Worm (Caenorhabditis elegans) whole organism, late embryonic: ENCODE results near the gene ZK856.18.

ENCODE experiments used
- K02D7.2 ChIP-seq: sonication (generic microtip); optimal IDR thresholded peaks from 2 replicates; lab custom pipeline; 2017; ENCODE audit warnings: mild to moderate bottlenecking, missing genetic modification characterization, missing compliant biosample characterization
- Y22D7AL.16 ChIP-seq: sonication (generic microtip); optimal IDR thresholded peaks from 2 replicates; lab custom pipeline; 2016; ENCODE audit warnings: missing genetic modification characterization, missing compliant biosample characterization
- ahr-1 ChIP-seq: sonication (generic microtip); optimal IDR thresholded peaks from 2 replicates; lab custom pipeline; 2016; ENCODE audit warnings: missing genetic modification characterization, missing compliant biosample characterization
- ama-1 ChIP-seq: fragments of 150-350 bp; optimal IDR thresholded peaks from 2 replicates; lab custom pipeline; 2014
- gmeb-2 ChIP-seq: sonication (generic microtip); optimal IDR thresholded peaks from 2 replicates; lab custom pipeline; 2016; ENCODE audit warnings: missing genetic modification characterization, inconsistent platforms, missing compliant biosample characterization
- hlh-30 ChIP-seq: sonication (generic microtip); optimal IDR thresholded peaks from 2 replicates; lab custom pipeline; 2017; ENCODE audit warnings: antibody characterized with exemption, missing genetic modification characterization, missing compliant biosample characterization; ENCODE audit not compliant: insufficient read depth
- nfya-1 ChIP-seq: sonication (generic microtip); optimal IDR thresholded peaks from 2 replicates; lab custom pipeline; 2017; ENCODE audit warnings: missing genetic modification characterization, mild to moderate bottlenecking, missing compliant biosample characterization, antibody characterized with exemption, moderate library complexity
- nhr-11 ChIP-seq: fragments of 150-350 bp; optimal IDR thresholded peaks from 2 replicates; lab custom pipeline; 2014; ENCODE audit warnings: missing biosample characterization, missing genetic modification characterization
- pha-2 ChIP-seq: sonication (generic microtip); optimal IDR thresholded peaks from 2 replicates; lab custom pipeline; 2017; ENCODE audit warnings: mild to moderate bottlenecking, missing genetic modification characterization, missing compliant biosample characterization
- pha-4 ChIP-seq: fragments of 150-350 bp; optimal IDR thresholded peaks from 2 replicates; lab custom pipeline; 2018; ENCODE audit warnings: missing biosample characterization, missing genetic modification reagents, missing genetic modification characterization
- pqm-1 ChIP-seq: sonication (generic microtip); optimal IDR thresholded peaks from 2 replicates; lab custom pipeline; 2016; ENCODE audit warnings: missing genetic modification characterization, missing compliant biosample characterization
- sox-2 ChIP-seq: fragments of 200-800 bp; sonication (Bioruptor generic); IDR thresholded peaks from 2 replicates; pipeline ENCODE4 v1.3.6; 2022; ENCODE audit warnings: missing genetic modification reagents, missing genetic modification characterization, missing compliant biosample characterization
- sox-4 ChIP-seq: sonication (generic microtip); optimal IDR thresholded peaks from 2 replicates; lab custom pipeline; 2017; ENCODE audit warnings: mild to moderate bottlenecking, missing genetic modification characterization, inconsistent platforms, missing compliant biosample characterization
- syd-9 ChIP-seq: sonication (generic microtip); optimal IDR thresholded peaks from 2 replicates; lab custom pipeline; 2016; ENCODE audit warnings: mild to moderate bottlenecking, missing genetic modification characterization, moderate library complexity, missing compliant biosample characterization

DNA sequence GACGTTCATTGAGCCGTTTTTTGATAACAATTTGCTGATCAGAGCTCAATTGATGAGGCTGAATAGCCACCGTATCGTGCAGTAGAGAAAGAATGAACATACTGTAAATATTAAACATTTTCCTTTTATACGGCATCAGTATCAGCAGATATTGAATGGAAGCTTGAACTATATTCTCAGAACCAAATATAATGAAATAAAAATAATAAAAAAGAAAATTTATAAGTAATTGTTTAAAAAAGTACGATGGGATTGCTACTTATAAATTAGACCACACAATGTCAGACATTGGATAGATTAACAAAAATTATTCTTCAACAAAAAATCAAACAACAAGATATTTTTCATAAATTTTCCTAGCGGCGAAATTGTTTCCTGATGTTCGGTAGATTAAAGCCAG, 20.7 kb upstream of the ZK856.18 start, which contains the start of gene rpc-25:
- TF ChIP-seq nfya-1 (no peak), ahr-1 (tag; lab: Kevin White, UChicago) (no peak), Y22D7AL.16 (tag; lab: Kevin White, UChicago) (no peak), hlh-30 (tag; lab: Kevin White, UChicago) (no peak), pha-4 (no peak), nhr-11 (tag; lab: Kevin White, UChicago) (no peak), pqm-1 (tag; lab: Kevin White, UChicago) (no peak), ama-1 (no peak), gmeb-2 (tag; lab: Kevin White, UChicago) (no peak), sox-4 (no peak), K02D7.2 (tag; lab: Kevin White, UChicago) (no peak), syd-9 (no peak), sox-2 (no peak), pha-2 (tag; lab: Kevin White, UChicago) (no peak)
